Worm (Caenorhabditis elegans) whole organism, young adult: Measurements from ENCODE around the gene lgc-38.

Source experiments
- B0035.1 ChIP-seq: sonication (generic microtip); optimal IDR thresholded peaks from 2 replicates; lab custom pipeline; 2016; ENCODE audit warnings: missing genetic modification characterization, mild to moderate bottlenecking, missing compliant biosample characterization, missing genotype, missing genetic modification reagents
- B0261.1 ChIP-seq: sonication (generic microtip); optimal IDR thresholded peaks from 2 replicates; lab custom pipeline; 2016; ENCODE audit warnings: mild to moderate bottlenecking, missing genetic modification characterization, moderate library complexity, missing compliant biosample characterization
- D2030.7 ChIP-seq: fragments of 200-800 bp; sonication (Bioruptor generic); IDR thresholded peaks from 2 replicates; pipeline ENCODE4 v1.3.6; 2022; ENCODE audit warnings: missing genetic modification reagents, missing genetic modification characterization, missing compliant biosample characterization
- F39B2.1 ChIP-seq: fragments of 200-800 bp; sonication (Bioruptor generic); IDR thresholded peaks from 2 replicates; pipeline ENCODE4 v1.3.6; 2022; ENCODE audit warnings: missing genetic modification reagents, missing genetic modification characterization, missing compliant biosample characterization
- K11D2.4 ChIP-seq: fragments of 200-800 bp; sonication (Bioruptor generic); IDR thresholded peaks from 2 replicates; pipeline ENCODE4 v1.3.6; 2022; ENCODE audit warnings: missing genetic modification reagents, missing genetic modification characterization, missing compliant biosample characterization
- T07F8.4 ChIP-seq: sonication (generic microtip); optimal IDR thresholded peaks from 2 replicates; lab custom pipeline; 2016; ENCODE audit warnings: mild to moderate bottlenecking, missing genetic modification characterization, moderate library complexity, missing compliant biosample characterization
- Y53G8AR.9 ChIP-seq: fragments of 200-800 bp; sonication (Bioruptor generic); conservative IDR thresholded peaks from 2 replicates; pipeline ENCODE4 v1.3.6; 2022; ENCODE audit warnings: missing genetic modification reagents, missing genetic modification characterization, missing compliant biosample characterization
- Y79H2A.3 ChIP-seq: fragments of 200-800 bp; sonication (Bioruptor generic); conservative IDR thresholded peaks from 2 replicates; pipeline ENCODE4 v1.3.6; 2022; ENCODE audit warnings: missing genetic modification reagents, missing genetic modification characterization, missing compliant biosample characterization
- ZK185.1 ChIP-seq: sonication (generic microtip); optimal IDR thresholded peaks from 2 replicates; lab custom pipeline; 2016; ENCODE audit warnings: mild to moderate bottlenecking, missing genetic modification characterization, missing compliant biosample characterization; ENCODE audit not compliant: poor library complexity, severe bottlenecking
- atf-7 ChIP-seq: sonication (generic microtip); optimal IDR thresholded peaks from 2 replicates; lab custom pipeline; 2017; ENCODE audit warnings: mild to moderate bottlenecking, missing genetic modification characterization, missing compliant biosample characterization
- attf-3 ChIP-seq: fragments of 200-800 bp; sonication (Bioruptor generic); conservative IDR thresholded peaks from 2 replicates; pipeline ENCODE4 v1.3.6; 2022; ENCODE audit warnings: missing genetic modification reagents, missing genetic modification characterization, missing compliant biosample characterization
- bed-1 ChIP-seq: fragments of 200-800 bp; sonication (Bioruptor generic); IDR thresholded peaks from 2 replicates; pipeline ENCODE4 v1.3.6; 2022; ENCODE audit warnings: missing genetic modification reagents, missing genetic modification characterization, missing compliant biosample characterization
- cebp-2 ChIP-seq: fragments of 200-800 bp; sonication (Bioruptor generic); IDR thresholded peaks from 2 replicates; pipeline ENCODE4 v1.3.6; 2022; ENCODE audit warnings: missing genetic modification characterization, missing compliant biosample characterization
- ceh-100 ChIP-seq: fragments of 200-800 bp; sonication (Bioruptor generic); IDR thresholded peaks from 2 replicates; pipeline ENCODE4 v1.3.6; 2022; ENCODE audit warnings: missing genetic modification reagents, missing genetic modification characterization, missing compliant biosample characterization
- ceh-40 ChIP-seq: fragments of 200-800 bp; sonication (Bioruptor generic); IDR thresholded peaks from 2 replicates; pipeline ENCODE4 v1.3.6; 2022; ENCODE audit warnings: missing genetic modification characterization, missing compliant biosample characterization
- die-1 ChIP-seq: sonication (generic microtip); optimal IDR thresholded peaks from 2 replicates; lab custom pipeline; 2016; ENCODE audit warnings: missing genotype, mild to moderate bottlenecking, missing genetic modification characterization, missing compliant biosample characterization
- dox-1 ChIP-seq: fragments of 200-800 bp; sonication (Bioruptor generic); IDR thresholded peaks from 2 replicates; pipeline ENCODE4 v1.3.6; 2022; ENCODE audit warnings: missing genetic modification reagents, missing genetic modification characterization, missing compliant biosample characterization
- dpl-1 ChIP-seq: fragments of 150-350 bp; optimal IDR thresholded peaks from 2 replicates; lab custom pipeline; 2014; ENCODE audit warnings: missing biosample characterization, missing genetic modification reagents, missing genetic modification characterization
- efl-1 ChIP-seq: fragments of 150-350 bp; optimal IDR thresholded peaks from 2 replicates; lab custom pipeline; 2014; ENCODE audit warnings: missing biosample characterization, missing genetic modification reagents, missing genetic modification characterization
- hlh-12 ChIP-seq: sonication (generic microtip); optimal IDR thresholded peaks from 2 replicates; lab custom pipeline; 2016; ENCODE audit warnings: missing genetic modification characterization, missing compliant biosample characterization
- hlh-26 ChIP-seq: fragments of 200-800 bp; sonication (Bioruptor generic); conservative IDR thresholded peaks from 2 replicates; pipeline ENCODE4 v1.3.6; 2022; ENCODE audit warnings: missing genetic modification reagents, missing genetic modification characterization, missing compliant biosample characterization
- hmg-20 ChIP-seq: fragments of 200-800 bp; sonication (Bioruptor generic); IDR thresholded peaks from 2 replicates; pipeline ENCODE4 v1.3.6; 2022; ENCODE audit warnings: missing genetic modification reagents, missing genetic modification characterization, missing compliant biosample characterization
- lin-26 ChIP-seq: fragments of 200-800 bp; sonication (Bioruptor generic); IDR thresholded peaks from 2 replicates; pipeline ENCODE4 v1.3.6; 2022; ENCODE audit warnings: missing genetic modification reagents, missing genetic modification characterization, missing compliant biosample characterization
- lsl-1 ChIP-seq: fragments of 200-800 bp; sonication (Bioruptor generic); optimal IDR thresholded peaks from 2 replicates; lab custom pipeline; 2018; ENCODE audit warnings: mild to moderate bottlenecking, missing genetic modification characterization, moderate library complexity, missing compliant biosample characterization
- lsy-27 ChIP-seq: sonication (generic microtip); optimal IDR thresholded peaks from 2 replicates; lab custom pipeline; 2017; ENCODE audit warnings: missing genetic modification characterization, mild to moderate bottlenecking, missing compliant biosample characterization, antibody characterized with exemption, missing genotype, borderline replicate concordance; ENCODE audit not compliant: insufficient read depth
- madf-3 ChIP-seq: fragments of 200-800 bp; sonication (Bioruptor generic); IDR thresholded peaks from 2 replicates; pipeline ENCODE4 v1.3.6; 2022; ENCODE audit warnings: missing genetic modification reagents, missing genetic modification characterization, missing compliant biosample characterization
- nfya-2 ChIP-seq: fragments of 200-800 bp; sonication (Bioruptor generic); IDR thresholded peaks from 2 replicates; pipeline ENCODE4 v1.3.6; 2022; ENCODE audit warnings: missing genetic modification reagents, missing genetic modification characterization, missing compliant biosample characterization
- nhr-120 ChIP-seq: fragments of 200-800 bp; sonication (Bioruptor generic); IDR thresholded peaks from 2 replicates; pipeline ENCODE4 v1.3.6; 2022; ENCODE audit warnings: missing genetic modification characterization, missing compliant biosample characterization
- nhr-179 ChIP-seq: sonication (generic microtip); optimal IDR thresholded peaks from 2 replicates; lab custom pipeline; 2016; ENCODE audit warnings: mild to moderate bottlenecking, missing genetic modification characterization, missing compliant biosample characterization
- nhr-27 ChIP-seq: fragments of 200-800 bp; sonication (Bioruptor generic); optimal IDR thresholded peaks from 2 replicates; lab custom pipeline; 2018; ENCODE audit warnings: mild to moderate bottlenecking, missing genetic modification characterization, moderate library complexity, missing compliant biosample characterization
- nhr-90 ChIP-seq: sonication (generic microtip); optimal IDR thresholded peaks from 2 replicates; lab custom pipeline; 2016; ENCODE audit warnings: missing genotype, mild to moderate bottlenecking, missing genetic modification characterization, missing compliant biosample characterization
- pbrm-1 ChIP-seq: fragments of 200-800 bp; sonication (Bioruptor generic); IDR thresholded peaks from 2 replicates; pipeline ENCODE4 v1.3.6; 2022; ENCODE audit warnings: missing genetic modification reagents, missing genetic modification characterization, missing compliant biosample characterization
- pha-4 ChIP-seq: fragments of 150-350 bp; sonication (generic microtip); optimal IDR thresholded peaks from 2 replicates; lab custom pipeline; 2014; ENCODE audit warnings: missing biosample characterization, missing genetic modification reagents, missing genetic modification characterization
- rcor-1 ChIP-seq: fragments of 200-800 bp; sonication (Bioruptor generic); IDR thresholded peaks from 2 replicates; pipeline ENCODE4 v1.3.6; 2022; ENCODE audit warnings: missing genetic modification reagents, missing genetic modification characterization, missing compliant biosample characterization
- rec-8 ChIP-seq, 2 experiments: sonication (generic microtip); optimal IDR thresholded peaks; 2 replicates each; lab custom pipeline; 2016; ENCODE audit warnings: mild to moderate bottlenecking in 2 of 2, missing genetic modification characterization in 2 of 2, missing genetic modification reagents in 2 of 2, missing genotype in 2 of 2, missing biosample characterization in 1 of 2, missing compliant biosample characterization in 1 of 2, moderate library complexity in 1 of 2
- repo-1 ChIP-seq: sonication (generic microtip); optimal IDR thresholded peaks from 2 replicates; lab custom pipeline; 2017; ENCODE audit warnings: mild to moderate bottlenecking, missing genetic modification characterization, missing compliant biosample characterization
- rpc-1 ChIP-seq, 2 experiments: fragments of 150-350 bp in 1 of 2; sonication (generic microtip) in 1 of 2; optimal IDR thresholded peaks; 2 replicates each; lab custom pipeline; 2014 to 2018; ENCODE audit warnings: missing biosample characterization in 1 of 2, missing genetic modification characterization in 1 of 2, missing genetic modification reagents in 1 of 2, missing genotype in 1 of 2
- tbp1 ChIP-seq: fragments of 200-800 bp; sonication (Bioruptor generic); optimal IDR thresholded peaks from 2 replicates; lab custom pipeline; 2018; ENCODE audit warnings: mild to moderate bottlenecking, missing genetic modification characterization, missing compliant biosample characterization
- tbx-9 ChIP-seq: sonication (generic microtip); optimal IDR thresholded peaks from 2 replicates; lab custom pipeline; 2016; ENCODE audit warnings: borderline replicate concordance, missing genetic modification characterization, inconsistent platforms, missing compliant biosample characterization
- unc-130 ChIP-seq: sonication (generic microtip); optimal IDR thresholded peaks from 2 replicates; lab custom pipeline; 2016; ENCODE audit warnings: missing genetic modification reagents, missing genetic modification characterization, missing compliant biosample characterization
- zfh-2 ChIP-seq: fragments of 200-800 bp; sonication (Bioruptor generic); conservative IDR thresholded peaks from 2 replicates; pipeline ENCODE4 v1.3.6; 2022; ENCODE audit warnings: missing genetic modification reagents, missing genetic modification characterization, missing compliant biosample characterization
- zim-3 ChIP-seq: sonication (generic microtip); optimal IDR thresholded peaks from 2 replicates; lab custom pipeline; 2017; ENCODE audit warnings: mild to moderate bottlenecking, missing genetic modification characterization, moderate library complexity, missing compliant biosample characterization
- ztf-26 ChIP-seq: sonication (generic microtip); optimal IDR thresholded peaks from 2 replicates; lab custom pipeline; 2017; ENCODE audit warnings: missing genetic modification characterization, missing compliant biosample characterization

The lgc-38 gene

ce11 chrIII:6969781-6970342, 39.1 kb upstream of the lgc-38 start (continued):
- TF ChIP-seq zfh-2 (GFP tag; lab: Robert Waterston, UW): no peak
- TF ChIP-seq B0261.1 (tag; lab: Kevin White, UChicago): no peak
- no peak for TF ChIP-seq nhr-27 (tag; lab: Kevin White, UChicago)
- TF ChIP-seq ceh-40 (GFP tag; lab: Robert Waterston, UW): no peak
- no peak for TF ChIP-seq bed-1
- TF ChIP-seq rcor-1 (GFP tag; lab: Robert Waterston, UW): peak; percentile 89
- TF ChIP-seq T07F8.4 (tag; lab: Kevin White, UChicago): no peak
- peak; percentile 33 for TF ChIP-seq zim-3
- peak; percentile 67 for TF ChIP-seq D2030.7 (GFP tag; lab: Robert Waterston, UW)
- peak; percentile 2 for TF ChIP-seq dpl-1 (GFP tag; lab: Kevin White, UChicago)
- TF ChIP-seq lin-26 (GFP tag; lab: Robert Waterston, UW): peak; percentile 81; the same call in 1 of the 2 replicates
- no peak for TF ChIP-seq ZK185.1
- TF ChIP-seq B0035.1 (tag; lab: Kevin White, UChicago): no peak
- TF ChIP-seq nhr-120 (GFP tag; lab: Robert Waterston, UW): no peak
- TF ChIP-seq die-1 (tag; lab: Kevin White, UChicago): peak; percentile 26
- peak; percentile 74 for TF ChIP-seq lsl-1 (GFP tag; lab: Kevin White, UChicago)
- no peak for TF ChIP-seq cebp-2
- no peak for TF ChIP-seq hlh-12 (tag; lab: Kevin White, UChicago)
- TF ChIP-seq ztf-26 (tag; lab: Kevin White, UChicago): no peak
- no peak for TF ChIP-seq pha-4 (tag; lab: Kevin White, UChicago)
- no peak for TF ChIP-seq tbx-9 (tag; lab: Kevin White, UChicago)
- peak; percentile 78; the same call in 1 of the 2 replicates for TF ChIP-seq nfya-2 (GFP tag; lab: Robert Waterston, UW)
- TF ChIP-seq atf-7 (tag; lab: Kevin White, UChicago): no peak
- no peak for TF ChIP-seq attf-3 (GFP tag; lab: Robert Waterston, UW)
- TF ChIP-seq tbp1: peak; percentile 61
- no peak for TF ChIP-seq nhr-90
- TF ChIP-seq repo-1 (tag; lab: Kevin White, UChicago): peak; percentile 85
- no peak for TF ChIP-seq lsy-27 (tag; lab: Kevin White, UChicago)
- no peak for TF ChIP-seq nhr-179 (tag; lab: Kevin White, UChicago)
- peak; percentile 12; the same call in 1 of the 2 replicates for TF ChIP-seq ceh-100 (GFP tag; lab: Robert Waterston, UW)
- no peak for TF ChIP-seq K11D2.4 (GFP tag; lab: Robert Waterston, UW)
- TF ChIP-seq, all 124 proteins: peak for 47

ce11 chrIII:6970744-6971143, 38.2 kb upstream of the lgc-38 start:
- TF ChIP-seq F39B2.1 (GFP tag; lab: Robert Waterston, UW) (no peak), nhr-27 (tag; lab: Kevin White, UChicago) (no peak), unc-130 (no peak), Y53G8AR.9 (GFP tag; lab: Robert Waterston, UW) (no peak), dox-1 (GFP tag; lab: Robert Waterston, UW) (peak; percentile 33; the same call in 1 of the 2 replicates), attf-3 (GFP tag; lab: Robert Waterston, UW) (no peak), Y79H2A.3 (GFP tag; lab: Robert Waterston, UW) (no peak), hlh-12 (tag; lab: Kevin White, UChicago) (no peak), zfh-2 (GFP tag; lab: Robert Waterston, UW) (peak; percentile 67; the same call in 1 of the 2 replicates), efl-1 (GFP tag; lab: Kevin White, UChicago) (peak; percentile 10), pbrm-1 (GFP tag; lab: Robert Waterston, UW) (0 out of 2 replicates have a peak, but pooled peaks have one; percentile 19), madf-3 (GFP tag; lab: Robert Waterston, UW) (no peak), rpc-1 (optimal IDR thresholded peaks at IDR 0.05; lab: Kevin White, UChicago) (no peak), rpc-1 (tag; optimal IDR thresholded peaks at IDR 0.05; lab: Kevin White, UChicago) (no peak), rec-8 (tag; optimal IDR thresholded peaks at IDR 0.05; lab: Kevin White, UChicago) (no peak), ceh-100 (GFP tag; lab: Robert Waterston, UW) (no peak), pha-4 (tag; lab: Kevin White, UChicago) (no peak), hmg-20 (GFP tag; lab: Robert Waterston, UW) (no peak), hlh-26 (GFP tag; lab: Robert Waterston, UW) (no peak)
